Fruit fly (Drosophila melanogaster) whole organism, embryonic: Measurements from ENCODE around the gene CG7519.
A peak's percentile ranks its signal among the peaks of the same experiment; 100 is the strongest.

Experiments
- Atf3 ChIP-seq: fragments of 200-800 bp; sonication (Bioruptor generic); optimal IDR thresholded peaks from 3 replicates; lab custom pipeline; 2016; ENCODE audit warnings: missing biosample characterization, missing genetic modification characterization
- B-H1 ChIP-seq: fragments of 200-800 bp; sonication (Bioruptor generic); IDR thresholded peaks from 3 replicates; pipeline ENCODE4 v1.3.6; 2022; ENCODE audit warnings: missing biosample characterization, missing genetic modification characterization
- CG10321 ChIP-seq: fragments of 200-800 bp; sonication (Bioruptor generic); IDR thresholded peaks from 2 replicates; pipeline ENCODE4 v1.3.6; 2022; ENCODE audit warnings: missing biosample characterization, missing genetic modification characterization
- CG10979 ChIP-seq: fragments of 200-800 bp; sonication (Bioruptor generic); optimal IDR thresholded peaks from 2 replicates; lab custom pipeline; 2018; ENCODE audit warnings: missing biosample characterization, mild to moderate bottlenecking, missing genetic modification characterization, moderate library complexity
- CG11093 ChIP-seq: fragments of 200-800 bp; sonication (Bioruptor generic); IDR thresholded peaks from 3 replicates; pipeline ENCODE4 v1.3.6; 2022; ENCODE audit warnings: missing biosample characterization, missing genetic modification characterization
- CG14860 ChIP-seq: fragments of 200-800 bp; sonication (Bioruptor generic); IDR thresholded peaks from 3 replicates; pipeline ENCODE4 v1.3.6; 2022; ENCODE audit warnings: missing biosample characterization, missing genetic modification characterization; ENCODE audit not compliant: partially characterized antibody
- CG16863 ChIP-seq: fragments of 200-800 bp; sonication (Bioruptor generic); optimal IDR thresholded peaks from 3 replicates; lab custom pipeline; 2016; ENCODE audit warnings: missing biosample characterization, missing genetic modification characterization
- CG17385 ChIP-seq: fragments of 200-800 bp; sonication (Bioruptor generic); optimal IDR thresholded peaks from 3 replicates; lab custom pipeline; 2018; ENCODE audit warnings: missing biosample characterization, mild to moderate bottlenecking, missing genetic modification characterization
- CG17612 ChIP-seq: fragments of 200-800 bp; sonication (Bioruptor generic); IDR thresholded peaks from 2 replicates; pipeline ENCODE4 v1.3.6; 2022; ENCODE audit warnings: missing biosample characterization, missing genetic modification characterization
- CG18476 ChIP-seq: fragments of 200-800 bp; sonication (Bioruptor generic); optimal IDR thresholded peaks from 2 replicates; lab custom pipeline; 2016; ENCODE audit warnings: missing biosample characterization, mild to moderate bottlenecking, missing genetic modification characterization
- CG3726 ChIP-seq: fragments of 200-800 bp; sonication (Bioruptor generic); IDR thresholded peaks from 3 replicates; pipeline ENCODE4, ENCODE4 v1.3.6; 2022; ENCODE audit warnings: missing biosample characterization, missing genetic modification characterization
- CG4328 ChIP-seq: fragments of 200-800 bp; sonication (Bioruptor generic); optimal IDR thresholded peaks from 3 replicates; lab custom pipeline; 2017; ENCODE audit warnings: missing biosample characterization, missing genetic modification reagents, missing genetic modification characterization
- CG5953 ChIP-seq: fragments of 200-800 bp; sonication (Bioruptor generic); IDR thresholded peaks from 2 replicates; pipeline ENCODE4 v1.3.6; 2022; ENCODE audit warnings: missing biosample characterization, missing genetic modification characterization
- CG7372 ChIP-seq: fragments of 200-800 bp; sonication (Bioruptor generic); IDR thresholded peaks from 2 replicates; pipeline ENCODE4 v1.3.6; 2022; ENCODE audit warnings: missing biosample characterization, missing genetic modification characterization
- CG7556 ChIP-seq: fragments of 200-800 bp; sonication (Bioruptor generic); optimal IDR thresholded peaks from 2 replicates; lab custom pipeline; 2017; ENCODE audit warnings: missing biosample characterization, mild to moderate bottlenecking, missing genetic modification characterization
- CkIIα-i1 ChIP-seq: fragments of 200-800 bp; sonication (Bioruptor generic); IDR thresholded peaks from 2 replicates; pipeline ENCODE4 v1.3.6; 2022; ENCODE audit warnings: missing biosample characterization, missing genetic modification characterization
- E2f1 ChIP-seq: fragments of 200-800 bp; sonication (Bioruptor generic); IDR thresholded peaks from 2 replicates; pipeline ENCODE4 v1.3.6; 2022; ENCODE audit warnings: missing biosample characterization, missing genetic modification characterization
- E2f2 ChIP-seq: fragments of 200-800 bp; sonication (Bioruptor generic); IDR thresholded peaks from 2 replicates; pipeline ENCODE4 v1.3.6; 2022; ENCODE audit warnings: missing biosample characterization, missing genetic modification characterization
- Gug ChIP-seq: fragments of 200-800 bp; sonication (Bioruptor generic); IDR thresholded peaks from 4 replicates; pipeline ENCODE4 v1.3.6; 2022; ENCODE audit warnings: missing biosample characterization, missing genetic modification characterization
- H15 ChIP-seq: fragments of 200-800 bp; sonication (Bioruptor generic); IDR thresholded peaks from 3 replicates; pipeline ENCODE4 v1.3.6; 2022; ENCODE audit warnings: missing biosample characterization, missing genetic modification characterization
- HmgD ChIP-seq: fragments of 200-800 bp; sonication (Bioruptor generic); optimal IDR thresholded peaks from 3 replicates; lab custom pipeline; 2016; ENCODE audit warnings: missing biosample characterization, missing genetic modification characterization
- HmgZ ChIP-seq: fragments of 200-800 bp; sonication (Bioruptor generic); optimal IDR thresholded peaks from 2 replicates; lab custom pipeline; 2018; ENCODE audit warnings: missing biosample characterization, mild to moderate bottlenecking, missing genetic modification characterization
- Jarid2 ChIP-seq: fragments of 200-800 bp; sonication (Bioruptor generic); optimal IDR thresholded peaks from 3 replicates; lab custom pipeline; 2017; ENCODE audit warnings: mild to moderate bottlenecking, missing biosample characterization, missing genetic modification reagents, missing genetic modification characterization
- Sox100B ChIP-seq: fragments of 200-800 bp; sonication (Bioruptor generic); optimal IDR thresholded peaks from 3 replicates; lab custom pipeline; 2018; ENCODE audit warnings: missing biosample characterization, mild to moderate bottlenecking, missing genetic modification characterization
- Taf1 ChIP-seq: fragments of 200-800 bp; sonication (Bioruptor generic); IDR thresholded peaks from 2 replicates; pipeline ENCODE4 v1.3.6; 2022; ENCODE audit warnings: missing biosample characterization, missing genetic modification characterization
- Vsx1 ChIP-seq: fragments of 200-800 bp; sonication (Bioruptor generic); optimal IDR thresholded peaks from 2 replicates; lab custom pipeline; 2017; ENCODE audit warnings: missing biosample characterization, mild to moderate bottlenecking, missing genetic modification characterization, missing genetic modification reagents
- ab ChIP-seq: fragments of 200-800 bp; sonication (Bioruptor generic); optimal IDR thresholded peaks from 2 replicates; lab custom pipeline; 2016; ENCODE audit warnings: missing biosample characterization, missing genetic modification characterization
- ase ChIP-seq: fragments of 200-800 bp; sonication (Bioruptor generic); IDR thresholded peaks from 3 replicates; pipeline ENCODE4 v1.3.6; 2022; ENCODE audit warnings: missing biosample characterization, missing genetic modification characterization
- az2 ChIP-seq: fragments of 200-800 bp; sonication (Bioruptor generic); optimal IDR thresholded peaks from 3 replicates; lab custom pipeline; 2016; ENCODE audit warnings: missing biosample characterization, missing genetic modification characterization
- chinmo ChIP-seq: fragments of 200-800 bp; sonication (Bioruptor generic); IDR thresholded peaks from 4 replicates; pipeline ENCODE4 v1.3.6; 2022; ENCODE audit warnings: missing biosample characterization, missing genetic modification characterization; ENCODE audit not compliant: partially characterized antibody
- crp ChIP-seq, 2 experiments: fragments of 200-800 bp; sonication (Bioruptor generic); optimal IDR thresholded peaks; 2 replicates in 1 of 2; 3 replicates in 1 of 2; lab custom pipeline; 2017; ENCODE audit warnings: missing biosample characterization in 2 of 2, missing genetic modification characterization in 2 of 2, mild to moderate bottlenecking in 1 of 2, moderate library complexity in 1 of 2
- cwo ChIP-seq: fragments of 200-800 bp; sonication (Bioruptor generic); optimal IDR thresholded peaks from 3 replicates; lab custom pipeline; 2017; ENCODE audit warnings: missing biosample characterization, missing genetic modification characterization, mild to moderate bottlenecking, moderate library complexity, missing genetic modification reagents
- hbn ChIP-seq: fragments of 200-800 bp; sonication (Bioruptor generic); IDR thresholded peaks from 2 replicates; pipeline ENCODE4 v1.3.6; 2022; ENCODE audit warnings: missing biosample characterization, missing genetic modification characterization; ENCODE audit not compliant: partially characterized antibody
- hkb ChIP-seq, 2 experiments: fragments of 200-800 bp in 1 of 2; fragments of >200 bp in 1 of 2; sonication (Bioruptor generic) in 1 of 2; IDR thresholded peaks in 1 of 2; optimal IDR thresholded peaks in 1 of 2; 2 replicates each; pipeline versions ENCODE4 v1.3.6 to Lab custom; 2017 to 2022; ENCODE audit warnings: missing biosample characterization in 1 of 2, missing genetic modification characterization in 1 of 2
- jing ChIP-seq: fragments of 200-800 bp; sonication (Bioruptor generic); optimal IDR thresholded peaks from 2 replicates; lab custom pipeline; 2018; ENCODE audit warnings: missing biosample characterization, mild to moderate bottlenecking, missing genetic modification characterization
- kni ChIP-seq: fragments of 200-800 bp; sonication (Bioruptor generic); optimal IDR thresholded peaks from 3 replicates; lab custom pipeline; 2017; ENCODE audit warnings: mild to moderate bottlenecking, missing biosample characterization, missing genetic modification reagents, missing genetic modification characterization
- lov ChIP-seq, 2 experiments: fragments of 200-800 bp in 1 of 2; fragments of >200 bp in 1 of 2; sonication (Bioruptor generic) in 1 of 2; IDR thresholded peaks in 1 of 2; optimal IDR thresholded peaks in 1 of 2; 2 replicates in 1 of 2; 3 replicates in 1 of 2; pipeline versions ENCODE4 v1.3.6 to Lab custom; 2017 to 2022; ENCODE audit warnings: missing biosample characterization in 1 of 2, missing genetic modification characterization in 1 of 2
- pros ChIP-seq: fragments of 200-800 bp; sonication (Bioruptor generic); optimal IDR thresholded peaks from 3 replicates; lab custom pipeline; 2019; ENCODE audit warnings: missing biosample characterization, mild to moderate bottlenecking, missing genetic modification characterization, moderate library complexity
- psq ChIP-seq: fragments of 200-800 bp; sonication (Bioruptor generic); optimal IDR thresholded peaks from 2 replicates; lab custom pipeline; 2017; ENCODE audit warnings: missing biosample characterization, missing genetic modification characterization
- ranshi ChIP-seq: fragments of 200-800 bp; sonication (Bioruptor generic); IDR thresholded peaks from 2 replicates; pipeline ENCODE4 v1.3.6; 2022; ENCODE audit warnings: missing biosample characterization, missing genetic modification characterization
- rib ChIP-seq: fragments of 200-800 bp; sonication (Bioruptor generic); IDR thresholded peaks from 2 replicates; pipeline ENCODE4 v1.3.6; 2022; ENCODE audit warnings: missing biosample characterization, missing genetic modification characterization
- run ChIP-seq: fragments of 200-800 bp; sonication (Bioruptor generic); optimal IDR thresholded peaks from 3 replicates; lab custom pipeline; 2018; ENCODE audit warnings: missing biosample characterization, mild to moderate bottlenecking, missing genetic modification characterization
- shn ChIP-seq: fragments of 200-800 bp; sonication (Bioruptor generic); optimal IDR thresholded peaks from 3 replicates; lab custom pipeline; 2016; ENCODE audit warnings: missing biosample characterization, missing genetic modification characterization
- so ChIP-seq: fragments of 200-800 bp; sonication (Bioruptor generic); IDR thresholded peaks from 3 replicates; pipeline ENCODE4 v1.3.6; 2022; ENCODE audit warnings: missing biosample characterization, missing genetic modification characterization
- tll ChIP-seq, 2 experiments: fragments of 200-800 bp in 1 of 2; fragments of >200 bp in 1 of 2; sonication (Bioruptor generic) in 1 of 2; optimal IDR thresholded peaks; 2 replicates each; lab custom pipeline; 2017 to 2019; ENCODE audit warnings: missing biosample characterization in 2 of 2, missing genetic modification characterization in 2 of 2, mild to moderate bottlenecking in 1 of 2, moderate library complexity in 1 of 2
- toy ChIP-seq: fragments of 200-800 bp; sonication (Bioruptor generic); IDR thresholded peaks from 2 replicates; pipeline ENCODE4 v1.3.6; 2022; ENCODE audit warnings: missing biosample characterization, missing genetic modification characterization
- wor ChIP-seq: fragments of 200-800 bp; sonication (Bioruptor generic); IDR thresholded peaks from 2 replicates; pipeline ENCODE4 v1.3.6; 2022; ENCODE audit warnings: missing biosample characterization, missing genetic modification characterization

CG7519 gene

DNA sequence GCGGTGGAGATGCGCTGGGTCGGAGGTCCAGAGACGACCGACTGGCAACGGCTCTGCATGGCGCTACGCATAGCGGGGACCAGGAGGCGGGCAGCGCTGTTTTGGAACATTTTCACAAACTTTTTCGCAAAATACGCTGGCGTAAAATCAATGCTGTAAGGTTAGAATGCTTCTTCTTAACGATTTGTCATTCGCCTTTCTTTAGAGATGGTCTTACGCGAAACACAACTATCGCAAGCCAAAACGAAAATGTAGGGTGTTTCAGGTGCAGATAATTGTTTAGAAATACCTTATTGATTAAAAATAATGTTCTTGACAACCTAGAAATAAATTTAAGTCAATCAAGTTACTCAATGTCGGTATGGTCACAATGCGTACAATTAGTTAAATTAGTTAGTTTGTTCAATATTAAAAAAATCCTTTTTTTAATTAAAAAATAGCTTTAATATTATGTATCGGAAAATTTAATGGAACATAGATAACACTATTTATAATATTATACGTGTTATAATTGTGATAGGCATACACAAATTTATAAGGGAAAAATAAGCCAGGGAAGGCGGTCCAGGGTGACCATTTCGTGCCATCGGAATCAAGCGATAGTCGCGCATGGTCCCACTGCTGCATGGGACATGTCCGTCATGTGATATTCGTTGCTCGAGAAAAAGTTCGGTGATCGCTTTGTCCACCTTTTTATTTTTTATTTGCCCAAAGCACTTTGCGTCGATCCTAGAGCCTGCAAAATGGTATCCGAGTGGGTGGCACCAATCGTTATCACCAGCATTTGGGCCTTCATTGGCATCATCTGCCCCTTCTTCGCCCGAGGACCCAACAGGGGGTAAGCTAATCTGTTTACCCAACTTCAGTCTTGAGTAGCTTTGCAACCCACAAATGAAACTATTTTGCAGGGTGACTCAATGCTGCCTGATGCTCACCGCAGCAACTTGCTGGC lies 46.6 kb downstream of the CG7519 start, which contains the start of the genes COX8 and VhaM9.7-b (continued):
- TF ChIP-seq Atf3 (GFP tag; lab: Kevin White, UChicago) (no peak), CG3726 (no peak), Jarid2 (GFP tag; lab: Kevin White, UChicago) (no peak), H15 (GFP tag; lab: Robert Waterston, UW) (no peak), shn (GFP tag; lab: Kevin White, UChicago) (peak; percentile 52), chinmo (GFP tag; lab: Robert Waterston, UW) (0 out of 4 replicates have a peak, but pooled peaks have one; percentile 63), ranshi (GFP tag; lab: Robert Waterston, UW) (peak; percentile 73), CG7556 (GFP tag; lab: Kevin White, UChicago) (no peak), CG10979 (tag; lab: Kevin White, UChicago) (peak; percentile 37), psq (peak; percentile 18), run (tag; lab: Kevin White, UChicago) (no peak), E2f2 (GFP tag; lab: Robert Waterston, UW) (0 out of 2 replicates have a peak, but pooled peaks have one; percentile 30), CG16863 (peak; percentile 40), CG11093 (GFP tag; lab: Robert Waterston, UW) (no peak), toy (GFP tag; lab: Robert Waterston, UW) (no peak), crp (GFP tag; optimal IDR thresholded peaks at IDR 0.05; lab: Kevin White, UChicago) (peak in 1 of 2 experiments; percentile 58), pros (GFP tag; lab: Kevin White, UChicago) (no peak), cwo (GFP tag; lab: Kevin White, UChicago) (no peak), CG10321 (no peak), ase (GFP tag; lab: Robert Waterston, UW) (no peak), CG17385 (GFP tag; lab: Kevin White, UChicago) (peak; percentile 97), CkIIα-i1 (GFP tag; lab: Robert Waterston, UW) (no peak), E2f1 (GFP tag; lab: Robert Waterston, UW) (peak; percentile 41), az2 (GFP tag; lab: Kevin White, UChicago) (peak; percentile 57), Taf1 (GFP tag; lab: Robert Waterston, UW) (peak; percentile 62; the same call in 1 of the 2 replicates), Vsx1 (GFP tag; lab: Kevin White, UChicago) (no peak), Gug (peak; percentile 58; the same call in 2 of the 4 replicates), hkb (optimal IDR thresholded peaks at IDR 0.05; lab: Kevin White, UChicago) (no peak), hkb (GFP tag; IDR thresholded peaks at IDR 0.05; lab: Robert Waterston, UW) (peak; percentile 27; the same call in 1 of the 2 replicates), Sox100B (peak; percentile 67), jing (GFP tag; lab: Kevin White, UChicago) (no peak), hbn (GFP tag; lab: Robert Waterston, UW) (peak; percentile 53), so (no peak), wor (GFP tag; lab: Robert Waterston, UW) (no peak), ab (GFP tag; lab: Kevin White, UChicago) (peak; percentile 32), lov (optimal IDR thresholded peaks at IDR 0.05; lab: Kevin White, UChicago) (no peak), lov (GFP tag; IDR thresholded peaks at IDR 0.05; lab: Robert Waterston, UW) (0 out of 3 replicates have a peak, but pooled peaks have one; percentile 8), tll (GFP tag; optimal IDR thresholded peaks at IDR 0.05; lab: Kevin White, UChicago) (no peak), CG14860 (GFP tag; lab: Robert Waterston, UW) (peak; percentile 61; the same call in 1 of the 3 replicates), HmgZ (tag; lab: Kevin White, UChicago) (peak; percentile 63), HmgD (peak; percentile 21), CG5953 (GFP tag; lab: Robert Waterston, UW) (no peak), CG4328 (GFP tag; lab: Kevin White, UChicago) (peak; percentile 8), CG17612 (GFP tag; lab: Robert Waterston, UW) (no peak), kni (GFP tag; lab: Kevin White, UChicago) (no peak), CG7372 (GFP tag; lab: Robert Waterston, UW) (no peak; the same call in none of the 2 replicates), B-H1 (no peak), rib (0 out of 2 replicates have a peak, but pooled peaks have one; percentile 10), CG18476 (GFP tag; lab: Kevin White, UChicago) (peak; percentile 14)
